Worm (Caenorhabditis elegans) whole organism, L4 larva: Measurements from ENCODE around the gene toc-1.

Experiments used
- ama-1 ChIP-seq: fragments of 150-350 bp; optimal IDR thresholded peaks from 2 replicates; lab custom pipeline; 2014; ENCODE audit warnings: inconsistent platforms, mixed read lengths
- lir-3 ChIP-seq: sonication (generic microtip); optimal IDR thresholded peaks from 2 replicates; lab custom pipeline; 2016; ENCODE audit warnings: mild to moderate bottlenecking, missing genetic modification characterization, missing compliant biosample characterization
- php-3 ChIP-seq: fragments of 200-800 bp; sonication (Bioruptor generic); IDR thresholded peaks from 2 replicates; pipeline ENCODE4 v1.3.6; 2022; ENCODE audit warnings: missing genetic modification reagents, missing genetic modification characterization, missing compliant biosample characterization
- unc-130 ChIP-seq: sonication (generic microtip); optimal IDR thresholded peaks from 2 replicates; lab custom pipeline; 2016; ENCODE audit warnings: missing genetic modification reagents, missing genetic modification characterization, missing compliant biosample characterization
- unc-39 ChIP-seq: sonication (generic microtip); optimal IDR thresholded peaks from 2 replicates; lab custom pipeline; 2017; ENCODE audit warnings: missing biosample characterization, missing genetic modification characterization
- zag-1 ChIP-seq: fragments of 150-350 bp; optimal IDR thresholded peaks from 2 replicates; lab custom pipeline; 2014; ENCODE audit warnings: missing biosample characterization, missing genetic modification characterization

DNA sequence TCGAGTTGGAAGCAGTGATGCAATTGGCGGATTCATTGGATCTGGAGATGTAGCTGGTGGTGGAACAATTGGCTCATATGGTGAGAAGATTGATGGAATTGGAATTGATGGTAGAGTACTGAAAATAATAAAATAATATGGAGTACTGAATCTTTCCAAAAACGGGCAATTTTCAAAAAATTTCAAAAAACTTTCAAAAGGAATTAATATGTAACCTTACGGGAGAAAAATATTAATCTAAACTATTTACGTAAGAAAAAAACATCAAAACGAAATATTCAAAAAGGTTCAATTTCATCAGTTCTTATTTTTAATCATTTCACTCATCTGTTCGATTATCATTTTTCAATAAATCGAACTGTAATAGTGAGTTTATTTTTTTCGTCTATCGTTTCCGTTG lies 5.2 kb upstream of the toc-1 start, which contains the start of gene ZC395.4:
- TF ChIP-seq ama-1 (lab: Kevin White, UChicago) (no peak), unc-130 (GFP tag; lab: Kevin White, UChicago) (no peak), php-3 (no peak), zag-1 (tag; lab: Kevin White, UChicago) (no peak), unc-39 (tag; lab: Kevin White, UChicago) (no peak), lir-3 (tag; lab: Kevin White, UChicago) (no peak)
